Worm (Caenorhabditis elegans): ENCODE measurements around the gene mutd-1.

DNA sequence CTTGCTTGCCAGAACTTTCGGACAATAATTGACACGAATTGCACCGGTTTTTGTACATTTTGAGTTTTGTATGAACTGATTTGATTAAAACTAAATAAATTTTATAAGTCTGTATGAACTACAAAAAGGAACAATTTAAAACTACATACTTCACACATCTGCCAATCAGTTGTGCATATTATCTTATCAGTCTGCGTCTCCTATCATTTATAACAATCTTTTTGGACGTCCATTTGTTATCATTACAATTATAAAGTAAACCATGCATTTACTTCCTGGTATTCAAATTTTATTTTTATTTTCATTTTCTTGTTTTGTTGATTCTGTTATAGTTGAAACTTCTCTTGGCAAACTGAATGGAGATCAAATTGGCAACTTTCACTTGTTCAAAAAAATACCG, 46.4 kb upstream of the mutd-1 start, which contains the start of gene cest-10:
- TF ChIP-seq him-1 (tag; optimal IDR thresholded peaks at IDR 0.05) = no peak
- TF ChIP-seq dao-5 (tag; optimal IDR thresholded peaks at IDR 0.05) = no peak
- TF ChIP-seq W03F9.2 (tag; optimal IDR thresholded peaks at IDR 0.05) = peak; percentile 6

Measured in whole organism, L4/young adult.